Worm (Caenorhabditis elegans) whole organism, L2 larva: ENCODE data around the gene str-254.

ENCODE experiments used
- Y55F3AM.14 ChIP-seq: fragments of 200-800 bp; sonication (Bioruptor generic); optimal IDR thresholded peaks from 2 replicates; lab custom pipeline; 2018; ENCODE audit warnings: mild to moderate bottlenecking, missing genetic modification characterization, missing compliant biosample characterization
- alr-1 ChIP-seq: fragments of 150-350 bp; optimal IDR thresholded peaks from 2 replicates; lab custom pipeline; 2014; ENCODE audit warnings: missing biosample characterization, missing genetic modification characterization
- ceh-82 ChIP-seq: fragments of 150-350 bp; optimal IDR thresholded peaks from 2 replicates; lab custom pipeline; 2014; ENCODE audit warnings: missing biosample characterization, missing genetic modification characterization
- egl-27 ChIP-seq: sonication (generic microtip); optimal IDR thresholded peaks from 3 replicates; lab custom pipeline; 2017; ENCODE audit warnings: missing biosample characterization, missing genetic modification reagents, missing genetic modification characterization
- mab-5 ChIP-seq: fragments of 150-350 bp; optimal IDR thresholded peaks from 2 replicates; lab custom pipeline; 2014; ENCODE audit warnings: missing biosample characterization, missing genetic modification characterization
- nhr-23 ChIP-seq: fragments of 150-350 bp; optimal IDR thresholded peaks from 2 replicates; lab custom pipeline; 2014; ENCODE audit warnings: missing biosample characterization, missing genetic modification reagents, missing genetic modification characterization
- skn-1 ChIP-seq: sonication (generic microtip); optimal IDR thresholded peaks from 2 replicates; lab custom pipeline; 2017; ENCODE audit warnings: missing biosample characterization, missing genetic modification characterization
- sma-3 ChIP-seq: sonication (generic microtip); optimal IDR thresholded peaks from 2 replicates; lab custom pipeline; 2016; ENCODE audit warnings: missing genetic modification reagents, missing genetic modification characterization, missing compliant biosample characterization
- snpc-4 ChIP-seq: fragments of 150-350 bp; optimal IDR thresholded peaks from 2 replicates; lab custom pipeline; 2014; ENCODE audit warnings: missing biosample characterization, missing genetic modification characterization
- zag-1 ChIP-seq: fragments of 150-350 bp; optimal IDR thresholded peaks from 2 replicates; lab custom pipeline; 2014; ENCODE audit warnings: missing biosample characterization, missing genetic modification characterization
- ztf-11 ChIP-seq: sonication (generic microtip); optimal IDR thresholded peaks from 2 replicates; lab custom pipeline; 2017; ENCODE audit warnings: missing biosample characterization, missing genetic modification characterization
- ztf-4 ChIP-seq: fragments of 150-350 bp; optimal IDR thresholded peaks from 2 replicates; lab custom pipeline; 2014; ENCODE audit warnings: missing biosample characterization, missing genetic modification characterization

DNA sequence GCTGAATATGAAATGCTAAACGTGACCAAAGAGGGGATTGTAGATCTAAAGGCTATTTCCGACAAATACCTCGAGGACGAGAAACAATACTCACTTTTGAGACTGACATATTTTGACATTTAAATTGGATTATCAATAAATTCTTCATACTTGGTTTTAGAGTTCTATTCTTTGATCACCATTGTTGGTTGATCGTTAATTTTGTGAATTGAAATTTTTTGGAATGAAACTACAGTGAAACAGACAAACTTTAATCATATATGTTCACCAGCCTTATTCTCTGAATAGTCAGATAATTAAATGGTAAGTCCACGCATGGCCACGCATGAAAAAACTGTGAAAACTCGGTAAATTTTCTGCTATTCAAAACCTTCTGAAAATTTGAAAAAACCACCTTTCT, 49.3 kb upstream of the str-254 start, which contains the start of gene F11A5.18:
- TF ChIP-seq ceh-82 (no peak), egl-27 (no peak), skn-1 (tag; lab: Kevin White, UChicago) (no peak), Y55F3AM.14 (GFP tag; lab: Kevin White, UChicago) (no peak), alr-1 (tag; lab: Kevin White, UChicago) (no peak), snpc-4 (tag; lab: Kevin White, UChicago) (no peak), zag-1 (no peak), ztf-4 (tag; lab: Kevin White, UChicago) (no peak), sma-3 (no peak), mab-5 (tag; lab: Kevin White, UChicago) (no peak), ztf-11 (tag; lab: Kevin White, UChicago) (no peak), nhr-23 (tag; lab: Kevin White, UChicago) (no peak)
